Worm (Caenorhabditis elegans) whole organism, L4 larva: ENCODE results near the gene Y116A8C.49.
A peak's percentile ranks its signal among the peaks of the same experiment; 100 is the strongest.

ENCODE experiments used
- F26F4.8 ChIP-seq: fragments of 200-800 bp; sonication (Bioruptor generic); conservative IDR thresholded peaks from 2 replicates; pipeline ENCODE4 v1.3.6; 2022; ENCODE audit warnings: missing genetic modification characterization, missing compliant biosample characterization
- F37D6.2 ChIP-seq: sonication (generic microtip); optimal IDR thresholded peaks from 2 replicates; lab custom pipeline; 2016; ENCODE audit warnings: mild to moderate bottlenecking, missing genetic modification characterization, missing compliant biosample characterization
- F44E2.7 ChIP-seq: fragments of 200-800 bp; sonication (Bioruptor generic); IDR thresholded peaks from 2 replicates; pipeline ENCODE4 v2.1.2; 2022; ENCODE audit warnings: missing genetic modification characterization, missing compliant biosample characterization
- R02D3.7 ChIP-seq: fragments of 150-350 bp; sonication (generic microtip); optimal IDR thresholded peaks from 3 replicates; lab custom pipeline; 2014; ENCODE audit warnings: missing biosample characterization, missing genetic modification characterization
- T20F7.1 ChIP-seq: fragments of 200-800 bp; sonication (Bioruptor generic); optimal IDR thresholded peaks from 2 replicates; lab custom pipeline; 2018; ENCODE audit warnings: mild to moderate bottlenecking, missing genetic modification characterization, missing compliant biosample characterization
- T26A8.4 ChIP-seq: fragments of 200-800 bp; sonication (Bioruptor generic); IDR thresholded peaks from 2 replicates; pipeline ENCODE4 v1.3.6; 2022; ENCODE audit warnings: missing genetic modification characterization, missing compliant biosample characterization
- Y5F2A.4 ChIP-seq: fragments of 200-800 bp; sonication (Bioruptor generic); optimal IDR thresholded peaks from 2 replicates; lab custom pipeline; 2018; ENCODE audit warnings: mild to moderate bottlenecking, missing genetic modification characterization, missing compliant biosample characterization
- Y75B8A.6 ChIP-seq: fragments of 200-800 bp; sonication (Bioruptor generic); IDR thresholded peaks from 2 replicates; pipeline ENCODE4 v1.3.6; 2022; ENCODE audit warnings: missing genetic modification reagents, missing genetic modification characterization, missing compliant biosample characterization
- attf-4 ChIP-seq: sonication (generic microtip); optimal IDR thresholded peaks from 3 replicates; lab custom pipeline; 2017; ENCODE audit warnings: missing biosample characterization, missing genetic modification characterization
- ceh-28 ChIP-seq: fragments of 150-350 bp; optimal IDR thresholded peaks from 2 replicates; lab custom pipeline; 2014; ENCODE audit warnings: missing biosample characterization, missing genetic modification reagents, missing genetic modification characterization
- cey-2 ChIP-seq: sonication (generic microtip); optimal IDR thresholded peaks from 3 replicates; lab custom pipeline; 2017; ENCODE audit warnings: missing genetic modification characterization, mild to moderate bottlenecking, missing compliant biosample characterization, antibody characterized with exemption, borderline replicate concordance; ENCODE audit not compliant: insufficient read depth
- ctbp-1 ChIP-seq: fragments of 200-800 bp; sonication (Bioruptor generic); IDR thresholded peaks from 2 replicates; pipeline ENCODE4 v1.3.6; 2022; ENCODE audit warnings: missing genetic modification reagents, missing genetic modification characterization, missing compliant biosample characterization
- daf-19 ChIP-seq: fragments of 200-800 bp; sonication (Bioruptor generic); conservative IDR thresholded peaks from 2 replicates; pipeline ENCODE4 v1.3.6; 2022; ENCODE audit warnings: missing genetic modification characterization, missing compliant biosample characterization
- dmd-8 ChIP-seq: fragments of 200-800 bp; sonication (Bioruptor generic); IDR thresholded peaks from 2 replicates; pipeline ENCODE4 v1.3.6; 2022; ENCODE audit warnings: missing genetic modification characterization, missing compliant biosample characterization
- dmd-9 ChIP-seq: fragments of 200-800 bp; sonication (Bioruptor generic); IDR thresholded peaks from 2 replicates; pipeline ENCODE4 v1.3.6; 2022; ENCODE audit warnings: missing genetic modification reagents, missing genetic modification characterization, missing compliant biosample characterization
- egl-27 ChIP-seq: sonication (generic microtip); optimal IDR thresholded peaks from 3 replicates; lab custom pipeline; 2017; ENCODE audit warnings: missing biosample characterization, missing genetic modification reagents, missing genetic modification characterization
- hif-1 ChIP-seq, 2 experiments: sonication (generic microtip); optimal IDR thresholded peaks; 2 replicates each; lab custom pipeline; 2016 to 2017; ENCODE audit warnings: missing compliant biosample characterization in 2 of 2, missing genetic modification characterization in 2 of 2, missing genetic modification reagents in 2 of 2, missing genotype in 2 of 2, mild to moderate bottlenecking in 1 of 2
- hlh-11 ChIP-seq: fragments of 200-800 bp; sonication (Bioruptor generic); optimal IDR thresholded peaks from 2 replicates; lab custom pipeline; 2018; ENCODE audit warnings: mild to moderate bottlenecking, missing genetic modification characterization, missing compliant biosample characterization
- hmg-1.1 ChIP-seq: fragments of 200-800 bp; sonication (Bioruptor generic); IDR thresholded peaks from 2 replicates; pipeline ENCODE4 v1.3.6; 2022; ENCODE audit warnings: missing genetic modification reagents, missing genetic modification characterization, missing compliant biosample characterization
- lin-38 ChIP-seq: fragments of 200-800 bp; sonication (Bioruptor generic); IDR thresholded peaks from 2 replicates; pipeline ENCODE4 v1.3.6; 2022; ENCODE audit warnings: missing genetic modification reagents, missing genetic modification characterization, missing compliant biosample characterization
- lin-39 ChIP-seq: fragments of 150-350 bp; optimal IDR thresholded peaks from 2 replicates; lab custom pipeline; 2014; ENCODE audit warnings: missing biosample characterization, missing genetic modification reagents, missing genetic modification characterization
- madf-5 ChIP-seq, 2 experiments: fragments of 200-800 bp; sonication (Bioruptor generic); IDR thresholded peaks; 2 replicates each; pipeline ENCODE4 v1.3.6; 2022; ENCODE audit warnings: missing compliant biosample characterization in 2 of 2, missing genetic modification characterization in 2 of 2
- mdt-29 ChIP-seq: fragments of 200-800 bp; sonication (Bioruptor generic); IDR thresholded peaks from 2 replicates; pipeline ENCODE4 v1.3.6; 2022; ENCODE audit warnings: missing genetic modification reagents, missing genetic modification characterization, missing compliant biosample characterization
- mep-1 ChIP-seq: fragments of 150-350 bp; sonication (generic microtip); optimal IDR thresholded peaks from 3 replicates; lab custom pipeline; 2014; ENCODE audit warnings: missing biosample characterization, missing genetic modification characterization
- mxl-2 ChIP-seq: fragments of 200-800 bp; sonication (Bioruptor generic); conservative IDR thresholded peaks from 2 replicates; pipeline ENCODE4 v1.3.6; 2022; ENCODE audit warnings: missing genetic modification reagents, missing genetic modification characterization, missing compliant biosample characterization
- mxl-3 ChIP-seq: fragments of 200-800 bp; sonication (Bioruptor generic); optimal IDR thresholded peaks from 2 replicates; lab custom pipeline; 2018; ENCODE audit warnings: mild to moderate bottlenecking, missing genetic modification characterization, missing compliant biosample characterization
- nhr-10 ChIP-seq: fragments of 150-350 bp; optimal IDR thresholded peaks from 2 replicates; lab custom pipeline; 2014; ENCODE audit warnings: missing biosample characterization, missing genetic modification characterization
- nhr-237 ChIP-seq: sonication (generic microtip); optimal IDR thresholded peaks from 2 replicates; lab custom pipeline; 2017; ENCODE audit warnings: missing biosample characterization, missing genetic modification characterization
- nhr-25 ChIP-seq: sonication (generic microtip); optimal IDR thresholded peaks from 2 replicates; lab custom pipeline; 2017; ENCODE audit warnings: missing genetic modification characterization, mild to moderate bottlenecking, missing compliant biosample characterization, antibody characterized with exemption, moderate library complexity, borderline replicate concordance; ENCODE audit not compliant: insufficient read depth
- nhr-48 ChIP-seq: sonication (generic microtip); optimal IDR thresholded peaks from 2 replicates; lab custom pipeline; 2016; ENCODE audit warnings: mild to moderate bottlenecking, missing genetic modification characterization, missing compliant biosample characterization
- nhr-77 ChIP-seq: fragments of 150-350 bp; optimal IDR thresholded peaks from 2 replicates; lab custom pipeline; 2014; ENCODE audit warnings: missing biosample characterization, missing genetic modification characterization
- pqm-1 ChIP-seq: sonication (generic microtip); optimal IDR thresholded peaks from 2 replicates; lab custom pipeline; 2017; ENCODE audit warnings: missing biosample characterization, missing genetic modification characterization
- saeg-2 ChIP-seq: fragments of 200-800 bp; sonication (Bioruptor generic); IDR thresholded peaks from 2 replicates; pipeline ENCODE4 v1.3.6; 2022; ENCODE audit warnings: missing genetic modification reagents, missing genetic modification characterization, missing compliant biosample characterization
- set-16 ChIP-seq: fragments of 200-800 bp; sonication (Bioruptor generic); IDR thresholded peaks from 2 replicates; pipeline ENCODE4 v1.3.6; 2022; ENCODE audit warnings: missing genetic modification reagents, missing genetic modification characterization, missing compliant biosample characterization
- snpc-1.2 ChIP-seq: fragments of 200-800 bp; sonication (Bioruptor generic); IDR thresholded peaks from 2 replicates; pipeline ENCODE4 v1.3.6; 2022; ENCODE audit warnings: missing genetic modification reagents, missing genetic modification characterization, missing compliant biosample characterization
- spr-1 ChIP-seq: sonication (generic microtip); optimal IDR thresholded peaks from 2 replicates; lab custom pipeline; 2016; ENCODE audit warnings: mild to moderate bottlenecking, missing genetic modification characterization, missing compliant biosample characterization
- spr-3 ChIP-seq: fragments of 200-800 bp; sonication (Bioruptor generic); optimal IDR thresholded peaks from 2 replicates; lab custom pipeline; 2018; ENCODE audit warnings: mild to moderate bottlenecking, missing genetic modification characterization, missing compliant biosample characterization
- tra-1 ChIP-seq: fragments of 200-800 bp; sonication (Bioruptor generic); IDR thresholded peaks from 2 replicates; pipeline ENCODE4 v1.3.6; 2022; ENCODE audit warnings: missing genetic modification reagents, missing genetic modification characterization, missing compliant biosample characterization
- ztf-7 ChIP-seq: fragments of 150-350 bp; optimal IDR thresholded peaks from 2 replicates; lab custom pipeline; 2014; ENCODE audit warnings: missing biosample characterization, missing genetic modification characterization

Y116A8C.49 gene

DNA sequence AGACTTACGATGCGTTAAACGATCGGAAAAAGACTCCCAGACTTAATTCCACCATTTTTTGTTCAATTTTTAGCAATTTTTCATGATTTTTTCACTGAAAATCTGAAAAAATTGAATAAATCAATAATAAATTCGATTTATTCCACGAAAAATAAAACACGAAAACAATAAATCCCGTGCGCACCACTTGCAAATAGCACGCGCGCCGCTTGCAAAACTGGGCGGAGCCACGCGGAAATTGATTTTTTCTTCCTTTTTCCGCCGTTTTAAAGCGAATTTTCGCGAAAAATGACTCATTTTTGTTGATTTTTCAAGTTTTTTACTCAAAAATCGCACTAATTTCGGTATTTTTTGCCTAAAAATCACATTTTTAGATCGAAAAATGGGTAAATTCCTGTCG is 15.8 kb upstream of the Y116A8C.49 start, which contains the start of the genes Y116A8C.9 and arf-6 (continued):
- TF ChIP-seq lin-39 (tag; lab: Kevin White, UChicago) (no peak), nhr-48 (tag; lab: Kevin White, UChicago) (no peak), hif-1 (tag; optimal IDR thresholded peaks at IDR 0.05; lab: Kevin White, UChicago) (peak in 1 of 2 experiments; percentile 30), nhr-10 (tag; lab: Kevin White, UChicago) (no peak), nhr-77 (no peak), ceh-28 (peak; percentile 46), egl-27 (tag; lab: Kevin White, UChicago) (no peak), nhr-25 (tag; lab: Kevin White, UChicago) (no peak), snpc-1.2 (GFP tag; lab: Robert Waterston, UW) (peak; percentile 81), F37D6.2 (tag; lab: Kevin White, UChicago) (peak; percentile 14), madf-5 (GFP tag; IDR thresholded peaks at IDR 0.05; lab: Robert Waterston, UW) (no peak), hlh-11 (tag; lab: Kevin White, UChicago) (peak; percentile 32), mep-1 (tag; lab: Kevin White, UChicago) (peak; percentile 44), F26F4.8 (no peak), dmd-8 (no peak), tra-1 (no peak), ctbp-1 (GFP tag; lab: Robert Waterston, UW) (no peak), set-16 (no peak), attf-4 (tag; lab: Kevin White, UChicago) (no peak), saeg-2 (GFP tag; lab: Robert Waterston, UW) (no peak), ztf-7 (no peak), R02D3.7 (tag; lab: Kevin White, UChicago) (no peak), pqm-1 (tag; lab: Kevin White, UChicago) (no peak), daf-19 (no peak), spr-1 (tag; lab: Kevin White, UChicago) (peak; percentile 30), hmg-1.1 (GFP tag; lab: Robert Waterston, UW) (peak; percentile 35; the same call in 1 of the 2 replicates), T26A8.4 (GFP tag; lab: Robert Waterston, UW) (peak; percentile 32; the same call in 1 of the 2 replicates), lin-38 (GFP tag; lab: Robert Waterston, UW) (peak; percentile 59), Y75B8A.6 (no peak), F44E2.7 (GFP tag; lab: Robert Waterston, UW) (no peak), mdt-29 (GFP tag; lab: Robert Waterston, UW) (no peak), mxl-3 (GFP tag; lab: Kevin White, UChicago) (no peak), mxl-2 (no peak), cey-2 (tag; lab: Kevin White, UChicago) (no peak)
- TF ChIP-seq, all 104 proteins: peak for 31

DNA sequence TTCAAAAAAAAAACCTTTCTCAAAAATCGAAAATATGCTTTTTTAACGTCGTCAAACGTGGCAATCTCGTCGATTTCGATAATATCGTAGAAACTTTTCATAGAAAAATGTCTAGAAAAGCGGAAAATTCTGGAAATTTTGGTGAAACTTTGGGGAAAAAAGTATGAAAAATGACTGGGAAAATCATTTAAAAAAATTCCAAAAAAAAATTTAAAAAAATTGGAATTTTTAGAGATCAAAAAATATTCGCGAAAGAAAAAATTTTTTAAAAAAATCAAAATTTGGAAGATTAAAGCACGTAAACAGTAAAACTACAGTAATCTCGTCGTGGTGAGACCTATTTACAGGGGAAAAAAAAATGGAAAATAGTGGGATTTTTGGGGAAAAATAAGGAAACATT is 8.0 kb upstream of the Y116A8C.49 start, which contains the start of gene Y116A8C.10:
Gene Y116A8C.10 (minus strand): TSS at position 101 of the 400 bp plus-strand sequence.
- TF ChIP-seq spr-3 (GFP tag; lab: Kevin White, UChicago): no peak
- no peak for TF ChIP-seq dmd-9
- no peak for TF ChIP-seq nhr-237 (tag; lab: Kevin White, UChicago)
- no peak for TF ChIP-seq cey-2 (tag; lab: Kevin White, UChicago)
- TF ChIP-seq Y5F2A.4 (GFP tag; lab: Kevin White, UChicago): no peak
- no peak for TF ChIP-seq T20F7.1 (GFP tag; lab: Kevin White, UChicago)
- TF ChIP-seq hlh-11 (tag; lab: Kevin White, UChicago): no peak
